Worm (Caenorhabditis elegans): ENCODE data around the gene spch-1.

DNA sequence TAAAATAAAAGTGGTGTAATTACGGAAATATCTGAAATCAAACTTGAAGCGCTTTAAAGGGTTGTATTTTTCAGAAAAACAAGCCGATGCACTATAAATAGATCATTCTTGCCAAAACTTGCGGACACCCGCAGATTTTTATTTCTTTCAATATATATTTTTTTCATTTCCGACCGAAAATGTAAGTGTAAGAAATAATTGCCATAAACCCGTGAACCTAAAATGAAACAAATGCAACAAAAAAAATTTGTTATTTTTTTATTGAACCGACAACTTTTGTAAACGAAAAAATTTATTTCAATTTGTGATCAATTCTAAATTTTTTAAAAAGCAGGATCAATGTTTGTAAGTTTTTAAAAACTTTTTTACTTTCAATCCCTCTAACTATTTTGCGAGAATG, 30.5 kb downstream of the spch-1 start, which contains the start of gene W01B6.6:
- no peak for TF ChIP-seq scrt-1 (GFP tag; IDR thresholded peaks at IDR 0.05)
- TF ChIP-seq ceh-36 (tag; optimal IDR thresholded peaks at IDR 0.05) = no peak
- no peak for TF ChIP-seq F13C5.2 (tag; optimal IDR thresholded peaks at IDR 0.05)
- TF ChIP-seq flt-1 (GFP tag; IDR thresholded peaks at IDR 0.05) = no peak
- TF ChIP-seq hnd-1 (tag; optimal IDR thresholded peaks at IDR 0.05) = no peak
- TF ChIP-seq ama-1 (optimal IDR thresholded peaks at IDR 0.05) = no peak
- TF ChIP-seq ets-7 (tag; optimal IDR thresholded peaks at IDR 0.05) = no peak
- no peak for TF ChIP-seq hmbx-1 (tag; optimal IDR thresholded peaks at IDR 0.05)
- no peak for TF ChIP-seq tbx-11 (GFP tag; IDR thresholded peaks at IDR 0.05)
